Fruit fly (Drosophila melanogaster) whole organism, adult: Measurements from ENCODE around the gene CG9471.

ENCODE experiments used
- CG11617 ChIP-seq: fragments of 200-800 bp; sonication (Bioruptor generic); optimal IDR thresholded peaks from 2 replicates; lab custom pipeline; 2017; ENCODE audit warnings: mild to moderate bottlenecking, missing biosample characterization, missing genetic modification reagents, missing genetic modification characterization
- CG12768 ChIP-seq: fragments of 200-800 bp; sonication (Bioruptor generic); optimal IDR thresholded peaks from 2 replicates; lab custom pipeline; 2017; ENCODE audit warnings: missing biosample characterization, missing genetic modification characterization, mild to moderate bottlenecking, moderate library complexity, missing genetic modification reagents
- CG14711 ChIP-seq: fragments of 200-800 bp; sonication (Bioruptor generic); optimal IDR thresholded peaks from 2 replicates; lab custom pipeline; 2018; ENCODE audit warnings: missing biosample characterization, mild to moderate bottlenecking, missing genetic modification characterization, moderate library complexity
- CG33017 ChIP-seq: fragments of 200-800 bp; sonication (Bioruptor generic); optimal IDR thresholded peaks from 2 replicates; lab custom pipeline; 2018; ENCODE audit warnings: missing biosample characterization, mild to moderate bottlenecking, missing genetic modification characterization, moderate library complexity
- CG7045 ChIP-seq: fragments of 200-800 bp; sonication (Bioruptor generic); optimal IDR thresholded peaks from 2 replicates; lab custom pipeline; 2017; ENCODE audit warnings: missing biosample characterization, mild to moderate bottlenecking, missing genetic modification characterization
- CG7101 ChIP-seq: fragments of 200-800 bp; sonication (Bioruptor generic); optimal IDR thresholded peaks from 2 replicates; lab custom pipeline; 2018; ENCODE audit warnings: missing biosample characterization, mild to moderate bottlenecking, missing genetic modification characterization, moderate library complexity
- Hr96 ChIP-seq: fragments of 200-800 bp; sonication (Bioruptor generic); optimal IDR thresholded peaks from 2 replicates; lab custom pipeline; 2016; ENCODE audit warnings: missing biosample characterization, missing genetic modification characterization
- kay ChIP-seq: fragments of 200-800 bp; sonication (Bioruptor generic); peaks from one replicate; lab custom pipeline; 2016; ENCODE audit warnings: missing biosample characterization, missing genetic modification characterization, borderline replicate concordance
- pad ChIP-seq: fragments of 200-800 bp; sonication (Bioruptor generic); optimal IDR thresholded peaks from 3 replicates; lab custom pipeline; 2017; ENCODE audit warnings: missing biosample characterization, missing genetic modification characterization, mild to moderate bottlenecking, moderate library complexity, missing genetic modification reagents
- tj ChIP-seq: fragments of 200-800 bp; sonication (Bioruptor generic); optimal IDR thresholded peaks from 3 replicates; lab custom pipeline; 2017; ENCODE audit warnings: missing biosample characterization, mild to moderate bottlenecking, missing genetic modification characterization, moderate library complexity
- toe ChIP-seq: fragments of 200-800 bp; sonication (Bioruptor generic); optimal IDR thresholded peaks from 2 replicates; lab custom pipeline; 2016; ENCODE audit warnings: missing biosample characterization, missing genetic modification characterization

DNA sequence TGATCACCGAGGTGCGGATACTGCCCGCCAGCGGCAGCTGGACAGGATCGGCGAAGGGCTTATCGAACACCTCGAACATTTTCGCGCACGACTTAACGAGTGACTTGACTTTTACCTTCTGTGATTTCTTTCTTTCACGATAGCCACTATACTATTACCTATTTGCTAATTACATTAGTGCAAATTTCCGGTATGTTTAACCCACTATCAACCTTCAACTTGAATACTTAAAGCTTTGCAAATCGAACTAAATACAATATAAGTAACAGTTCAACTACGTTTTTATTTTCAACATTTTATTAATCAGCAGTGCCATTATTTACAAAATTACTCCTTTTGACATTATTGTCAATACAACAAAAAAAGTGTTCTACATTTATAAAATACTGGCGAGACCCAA lies 45.5 kb upstream of the CG9471 start, which contains the start of gene CG16904:
- no peak for TF ChIP-seq CG12768
- TF ChIP-seq CG7045 (GFP tag; lab: Kevin White, UChicago), result no peak
- TF ChIP-seq CG7101, result no peak
- no peak for TF ChIP-seq tj (GFP tag; lab: Kevin White, UChicago)
- TF ChIP-seq kay (GFP tag; lab: Kevin White, UChicago), result no peak
- TF ChIP-seq CG14711 (tag; lab: Kevin White, UChicago), result no peak
- TF ChIP-seq CG33017 (tag; lab: Kevin White, UChicago), result no peak
- no peak for TF ChIP-seq Hr96 (GFP tag; lab: Kevin White, UChicago)
- TF ChIP-seq pad (GFP tag; lab: Kevin White, UChicago), result no peak
- no peak for TF ChIP-seq CG11617 (GFP tag; lab: Kevin White, UChicago)
- TF ChIP-seq toe (GFP tag; lab: Kevin White, UChicago), result no peak
